Fruit fly (Drosophila melanogaster): Measurements from ENCODE around the gene tut.

tut gene

dm6 chr3L:8197779-8198279, 12.7 kb downstream of the tut start, which contains the start of the genes UbcE2M and Dhps (continued):
- TF ChIP-seq CG2116 (GFP tag; optimal IDR thresholded peaks at IDR 0.05): peak; percentile 83
- peak; percentile 39 for TF ChIP-seq CG7271 (tag; optimal IDR thresholded peaks at IDR 0.05)
- TF ChIP-seq gfzf (GFP tag; optimal IDR thresholded peaks at IDR 0.05): no peak
- no peak for TF ChIP-seq CG31441 (GFP tag; IDR thresholded peaks at IDR 0.05)
- TF ChIP-seq CG17359 (tag; optimal IDR thresholded peaks at IDR 0.05): peak; percentile 63
- peak; percentile 64 for TF ChIP-seq fu2 (GFP tag; optimal IDR thresholded peaks at IDR 0.05)
- TF ChIP-seq vnd (GFP tag; IDR thresholded peaks at IDR 0.05; ENCODE audit: partially characterized antibody): peak; percentile 67

dm6 chr3L:8193016-8193415, 17.5 kb downstream of the tut start, which contains the start of gene CG7387:
Gene CG7387 (minus strand): TSS chr3L:8193116.
- TF ChIP-seq CG8478 (optimal IDR thresholded peaks at IDR 0.05): no peak
- no peak for TF ChIP-seq wdn (GFP tag; IDR thresholded peaks at IDR 0.05)
- TF ChIP-seq tio (GFP tag; optimal IDR thresholded peaks at IDR 0.05): no peak
- TF ChIP-seq Asciz (GFP tag; optimal IDR thresholded peaks at IDR 0.05): no peak
- no peak for TF ChIP-seq BEAF-32 (GFP tag; optimal IDR thresholded peaks at IDR 0.05)
- no peak for TF ChIP-seq CG12071 (GFP tag; optimal IDR thresholded peaks at IDR 0.05)
- TF ChIP-seq CG11247 (GFP tag; IDR thresholded peaks at IDR 0.05): no peak
- TF ChIP-seq crc (GFP tag; optimal IDR thresholded peaks at IDR 0.05): no peak
- no peak for TF ChIP-seq abd-A (tag; optimal IDR thresholded peaks at IDR 0.05)
- no peak for TF ChIP-seq nerfin-2 (GFP tag; IDR thresholded peaks at IDR 0.05; ENCODE audit: partially characterized antibody)
- no peak for TF ChIP-seq unpg (GFP tag; optimal IDR thresholded peaks at IDR 0.05)
- no peak for TF ChIP-seq nom (GFP tag; optimal IDR thresholded peaks at IDR 0.05)
- no peak for TF ChIP-seq CG2712 (tag; optimal IDR thresholded peaks at IDR 0.05)

- peak; percentile 27 for TF ChIP-seq phol (tag; optimal IDR thresholded peaks at IDR 0.05)
- no peak for TF ChIP-seq CoRest (tag; optimal IDR thresholded peaks at IDR 0.05)
- no peak for TF ChIP-seq p53 (GFP tag; optimal IDR thresholded peaks at IDR 0.05)
- TF ChIP-seq Xbp1 (GFP tag; optimal IDR thresholded peaks at IDR 0.05): peak; percentile 1
- TF ChIP-seq H15 (GFP tag; IDR thresholded peaks at IDR 0.05): no peak
- TF ChIP-seq zfh1 (GFP tag; IDR thresholded peaks at IDR 0.05): no peak
- no peak for TF ChIP-seq stc (GFP tag; IDR thresholded peaks at IDR 0.05)
- no peak for TF ChIP-seq Dll (GFP tag; IDR thresholded peaks at IDR 0.05; ENCODE audit: partially characterized antibody)
- TF ChIP-seq Nf-YC (tag; optimal IDR thresholded peaks at IDR 0.05): no peak
- no peak for TF ChIP-seq CG6175 (GFP tag; IDR thresholded peaks at IDR 0.05)
- peak; percentile 54 for TF ChIP-seq CG15514 (GFP tag; optimal IDR thresholded peaks at IDR 0.05)
- TF ChIP-seq CG14965 (GFP tag; optimal IDR thresholded peaks at IDR 0.05; ENCODE audit: borderline replicate concordance): no peak
- TF ChIP-seq CG11456 (GFP tag; IDR thresholded peaks at IDR 0.05): no peak
- no peak for TF ChIP-seq CG6791 (GFP tag; IDR thresholded peaks at IDR 0.05; ENCODE audit: partially characterized antibody)
- TF ChIP-seq prd (optimal IDR thresholded peaks at IDR 0.05): no peak
- no peak for TF ChIP-seq prd (GFP tag; IDR thresholded peaks at IDR 0.05)
- TF ChIP-seq stwl (tag; optimal IDR thresholded peaks at IDR 0.05): peak; percentile 82
- no peak for TF ChIP-seq aop (GFP tag; IDR thresholded peaks at IDR 0.05)
- peak; percentile 84 for TF ChIP-seq E2f2 (GFP tag; IDR thresholded peaks at IDR 0.05)
- no peak for TF ChIP-seq pita (GFP tag; optimal IDR thresholded peaks at IDR 0.05)
- no peak for TF ChIP-seq Sox102F (GFP tag; optimal IDR thresholded peaks at IDR 0.05)
- TF ChIP-seq amos (GFP tag; IDR thresholded peaks at IDR 0.05; ENCODE audit: partially characterized antibody): no peak
- no peak for TF ChIP-seq CG9932 (GFP tag; IDR thresholded peaks at IDR 0.05)
- TF ChIP-seq CG14710 (tag; optimal IDR thresholded peaks at IDR 0.05): peak; percentile 38
- no peak for TF ChIP-seq sob (GFP tag; IDR thresholded peaks at IDR 0.05)
- peak; percentile 36 for TF ChIP-seq CG2120 (GFP tag; optimal IDR thresholded peaks at IDR 0.05)
- no peak for TF ChIP-seq CG6813 (GFP tag; optimal IDR thresholded peaks at IDR 0.05)
- TF ChIP-seq disco-r (GFP tag; optimal IDR thresholded peaks at IDR 0.05): no peak
Measured at dm6 chr3L:8191042-8191613, 19.4 kb downstream of the tut start, which contains the start of gene MED24. Gene MED24 (plus strand): TSS chr3L:8191270.

All from whole organism, embryonic.